Fruit fly (Drosophila melanogaster): ENCODE measurements around the gene CG43059.

CG43059 gene

dm6 chr3L:8289336-8290258 lies 29.2 kb downstream of the CG43059 start, which contains the start of gene cert:
cert (minus strand) TSS chr3L:8289870.
- TF ChIP-seq CG32121 (GFP tag; IDR thresholded peaks at IDR 0.05) (no peak), CG15710 (tag; optimal IDR thresholded peaks at IDR 0.05) (peak; percentile 4), Ets98B (GFP tag; IDR thresholded peaks at IDR 0.05) (no peak), CG12605 (GFP tag; IDR thresholded peaks at IDR 0.05) (no peak), fd96Ca (GFP tag; IDR thresholded peaks at IDR 0.05) (no peak), CG13204 (GFP tag; optimal IDR thresholded peaks at IDR 0.05) (no peak), CG4496 (GFP tag; IDR thresholded peaks at IDR 0.05) (0 out of 3 replicates have a peak, but pooled peaks have one; percentile 9), CG10348 (GFP tag; IDR thresholded peaks at IDR 0.05) (no peak), CG34367 (tag; optimal IDR thresholded peaks at IDR 0.05) (peak; percentile 9), D1 (tag; optimal IDR thresholded peaks at IDR 0.05) (peak; percentile 12), EcR (GFP tag; optimal IDR thresholded peaks at IDR 0.05) (peak; percentile 69), Pif1B (GFP tag; optimal IDR thresholded peaks at IDR 0.05) (peak; percentile 13), Pif1A (GFP tag; optimal IDR thresholded peaks at IDR 0.05) (peak; percentile 12), Snoo (tag; optimal IDR thresholded peaks at IDR 0.05) (peak; percentile 35)

dm6 chr3L:8288396-8288795 lies 30.4 kb downstream of the CG43059 start:
- TF ChIP-seq CG14655 (GFP tag; optimal IDR thresholded peaks at IDR 0.05) (no peak), CG4496 (GFP tag; IDR thresholded peaks at IDR 0.05) (no peak), CG13204 (GFP tag; optimal IDR thresholded peaks at IDR 0.05) (no peak), EcR (GFP tag; optimal IDR thresholded peaks at IDR 0.05) (no peak), Pif1B (GFP tag; optimal IDR thresholded peaks at IDR 0.05) (no peak), CG8159 (tag; optimal IDR thresholded peaks at IDR 0.05) (no peak), Snoo (tag; optimal IDR thresholded peaks at IDR 0.05) (no peak), CG32121 (GFP tag; IDR thresholded peaks at IDR 0.05) (no peak), CG34367 (tag; optimal IDR thresholded peaks at IDR 0.05) (no peak), gl (tag; optimal IDR thresholded peaks at IDR 0.05) (no peak), fd96Ca (GFP tag; IDR thresholded peaks at IDR 0.05) (no peak), CG12605 (GFP tag; IDR thresholded peaks at IDR 0.05) (no peak), CG15710 (tag; optimal IDR thresholded peaks at IDR 0.05) (no peak), CG8301 (tag; optimal IDR thresholded peaks at IDR 0.05) (no peak), rn (GFP tag; IDR thresholded peaks at IDR 0.05) (no peak), CG10348 (GFP tag; IDR thresholded peaks at IDR 0.05) (no peak), D1 (tag; optimal IDR thresholded peaks at IDR 0.05) (no peak), CG9948 (tag; optimal IDR thresholded peaks at IDR 0.05) (no peak)

- TF ChIP-seq CG14655 (GFP tag; optimal IDR thresholded peaks at IDR 0.05) (no peak), fd96Ca (GFP tag; IDR thresholded peaks at IDR 0.05) (peak; percentile 67; the same call in 1 of the 3 replicates), CG13204 (GFP tag; optimal IDR thresholded peaks at IDR 0.05) (no peak), rn (GFP tag; IDR thresholded peaks at IDR 0.05) (no peak), gl (tag; optimal IDR thresholded peaks at IDR 0.05) (no peak), CG8159 (tag; optimal IDR thresholded peaks at IDR 0.05) (no peak), Pif1B (GFP tag; optimal IDR thresholded peaks at IDR 0.05) (no peak), CG12605 (GFP tag; IDR thresholded peaks at IDR 0.05) (no peak; the same call in 1 of the 2 replicates), Snoo (tag; optimal IDR thresholded peaks at IDR 0.05) (no peak), CG15710 (tag; optimal IDR thresholded peaks at IDR 0.05) (no peak), CG32121 (GFP tag; IDR thresholded peaks at IDR 0.05) (no peak), D1 (tag; optimal IDR thresholded peaks at IDR 0.05) (no peak), CG10348 (GFP tag; IDR thresholded peaks at IDR 0.05) (no peak), CG8301 (tag; optimal IDR thresholded peaks at IDR 0.05) (peak; percentile 8), CG17806 (tag; optimal IDR thresholded peaks at IDR 0.05) (no peak), CG34367 (tag; optimal IDR thresholded peaks at IDR 0.05) (no peak), EcR (GFP tag; optimal IDR thresholded peaks at IDR 0.05) (no peak), CG4496 (GFP tag; IDR thresholded peaks at IDR 0.05) (peak; percentile 57; the same call in 1 of the 3 replicates), Pif1A (GFP tag; optimal IDR thresholded peaks at IDR 0.05) (no peak), Ets98B (GFP tag; IDR thresholded peaks at IDR 0.05) (peak; percentile 54), CG9948 (tag; optimal IDR thresholded peaks at IDR 0.05) (no peak)
These were observed 32.4 kb downstream of the CG43059 start for dm6 chr3L:8286397-8286796.

dm6 chr3L:8285773-8286172 lies 33.0 kb downstream of the CG43059 start:
- no peak for TF ChIP-seq Pif1A (GFP tag; optimal IDR thresholded peaks at IDR 0.05)
- no peak for TF ChIP-seq CG13204 (GFP tag; optimal IDR thresholded peaks at IDR 0.05)
- no peak for TF ChIP-seq fd96Ca (GFP tag; IDR thresholded peaks at IDR 0.05)
- TF ChIP-seq CG4496 (GFP tag; IDR thresholded peaks at IDR 0.05), result no peak
- TF ChIP-seq D1 (tag; optimal IDR thresholded peaks at IDR 0.05), result no peak
- TF ChIP-seq Snoo (tag; optimal IDR thresholded peaks at IDR 0.05), result no peak
- TF ChIP-seq CG9948 (tag; optimal IDR thresholded peaks at IDR 0.05), result no peak
- TF ChIP-seq rn (GFP tag; IDR thresholded peaks at IDR 0.05), result no peak
- no peak for TF ChIP-seq CG32121 (GFP tag; IDR thresholded peaks at IDR 0.05)
- TF ChIP-seq CG12605 (GFP tag; IDR thresholded peaks at IDR 0.05), result no peak
- TF ChIP-seq CG10348 (GFP tag; IDR thresholded peaks at IDR 0.05), result no peak
- no peak for TF ChIP-seq CG17806 (tag; optimal IDR thresholded peaks at IDR 0.05)
- TF ChIP-seq CG8301 (tag; optimal IDR thresholded peaks at IDR 0.05), result no peak

dm6 chr3L:8285291-8285690 lies 33.5 kb downstream of the CG43059 start:
- TF ChIP-seq CG8159 (tag; optimal IDR thresholded peaks at IDR 0.05), result no peak
- TF ChIP-seq gl (tag; optimal IDR thresholded peaks at IDR 0.05), result no peak
- no peak for TF ChIP-seq Pif1B (GFP tag; optimal IDR thresholded peaks at IDR 0.05)
- peak; percentile 49; the same call in 1 of the 2 replicates for TF ChIP-seq CG12605 (GFP tag; IDR thresholded peaks at IDR 0.05)
- no peak for TF ChIP-seq CG10348 (GFP tag; IDR thresholded peaks at IDR 0.05)

Data from whole organism, pupa.